Fruit fly (Drosophila melanogaster) whole organism, prepupa: ENCODE data around the gene ninaE.

Source experiments
- Blimp-1 ChIP-seq: fragments of 200-800 bp; sonication (Bioruptor generic); optimal IDR thresholded peaks from 3 replicates; lab custom pipeline; 2017; ENCODE audit warnings: missing biosample characterization, missing genetic modification characterization, mild to moderate bottlenecking, moderate library complexity, missing genetic modification reagents
- CG10631 ChIP-seq: fragments of 200-800 bp; sonication (Bioruptor generic); optimal IDR thresholded peaks from 2 replicates; lab custom pipeline; 2016; ENCODE audit warnings: missing biosample characterization, missing genetic modification characterization
- CG11294 ChIP-seq: fragments of 200-800 bp; sonication (Bioruptor generic); IDR thresholded peaks from 2 replicates; pipeline ENCODE4 v1.3.6; 2022; ENCODE audit warnings: missing biosample characterization, missing genetic modification characterization
- CG16779 ChIP-seq: fragments of 200-800 bp; sonication (Bioruptor generic); optimal IDR thresholded peaks from 3 replicates; lab custom pipeline; 2017; ENCODE audit warnings: missing biosample characterization, mild to moderate bottlenecking, missing genetic modification characterization
- CG6854 ChIP-seq: fragments of 200-800 bp; sonication (Bioruptor generic); optimal IDR thresholded peaks from 2 replicates; lab custom pipeline; 2017; ENCODE audit warnings: missing biosample characterization, mild to moderate bottlenecking, missing genetic modification characterization
- CG7368 ChIP-seq: fragments of 200-800 bp; sonication (Bioruptor generic); optimal IDR thresholded peaks from 3 replicates; lab custom pipeline; 2016; ENCODE audit warnings: missing biosample characterization, missing genetic modification characterization
- Sox15 ChIP-seq: fragments of 200-800 bp; sonication (Bioruptor generic); optimal IDR thresholded peaks from 3 replicates; lab custom pipeline; 2016; ENCODE audit warnings: missing biosample characterization, missing genetic modification characterization
- dac ChIP-seq: fragments of 200-800 bp; sonication (Bioruptor generic); optimal IDR thresholded peaks from 2 replicates; lab custom pipeline; 2017; ENCODE audit warnings: missing biosample characterization, mild to moderate bottlenecking, missing genetic modification characterization
- fd59A ChIP-seq: fragments of 200-800 bp; sonication (Bioruptor generic); optimal IDR thresholded peaks from 2 replicates; lab custom pipeline; 2017; ENCODE audit warnings: missing biosample characterization, mild to moderate bottlenecking, missing genetic modification characterization, missing genetic modification reagents
- topi ChIP-seq: fragments of 200-800 bp; sonication (Bioruptor generic); optimal IDR thresholded peaks from 3 replicates; lab custom pipeline; 2016; ENCODE audit warnings: missing biosample characterization, missing genetic modification characterization

DNA sequence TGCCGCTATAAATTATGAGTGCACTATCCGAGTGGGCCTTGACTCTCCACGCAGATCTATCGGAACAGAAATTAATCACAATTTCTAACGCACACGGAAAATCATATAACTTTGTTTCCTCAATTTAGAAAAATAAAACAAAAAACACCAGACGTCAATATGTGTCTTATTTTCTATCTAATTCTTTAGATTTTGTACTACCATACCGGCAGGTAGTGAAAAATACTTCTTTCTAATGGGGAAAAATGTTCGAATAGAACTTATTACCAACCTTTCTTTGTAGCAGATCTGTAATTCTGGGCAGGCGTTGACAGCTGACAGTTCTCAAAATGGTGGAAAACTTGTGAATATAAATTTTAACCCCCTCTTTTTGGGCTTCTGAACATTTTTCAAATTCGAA, 47.5 kb downstream of the ninaE start, which contains the start of gene CG31459:
- TF ChIP-seq dac (no peak), CG7368 (no peak), topi (GFP tag; lab: Kevin White, UChicago) (no peak), Sox15 (GFP tag; lab: Kevin White, UChicago) (no peak), CG16779 (no peak), CG10631 (GFP tag; lab: Kevin White, UChicago) (no peak), Blimp-1 (GFP tag; lab: Kevin White, UChicago) (no peak), CG11294 (GFP tag; lab: Robert Waterston, UW) (no peak), fd59A (GFP tag; lab: Kevin White, UChicago) (no peak), CG6854 (no peak)
